Worm (Caenorhabditis elegans): ENCODE data around the gene Y1B5A.1.

ce11 chrX:7125178-7125577 lies 40.0 kb downstream of the Y1B5A.1 start:
- TF ChIP-seq tbx-2 (tag; optimal IDR thresholded peaks at IDR 0.05) (no peak), ama-1 (optimal IDR thresholded peaks at IDR 0.05) (no peak), snpc-4 (tag; optimal IDR thresholded peaks at IDR 0.05) (no peak), elt-1 (tag; optimal IDR thresholded peaks at IDR 0.05) (no peak), nhr-77 (tag; optimal IDR thresholded peaks at IDR 0.05) (no peak), nhr-76 (tag; optimal IDR thresholded peaks at IDR 0.05) (no peak), fkh-10 (GFP tag; optimal IDR thresholded peaks at IDR 0.05) (no peak), egl-27 (tag; optimal IDR thresholded peaks at IDR 0.05) (no peak)

Measured in whole organism, L3 larva.